Fruit fly (Drosophila melanogaster): ENCODE results near the gene CG8945.

CG8945 gene

DNA sequence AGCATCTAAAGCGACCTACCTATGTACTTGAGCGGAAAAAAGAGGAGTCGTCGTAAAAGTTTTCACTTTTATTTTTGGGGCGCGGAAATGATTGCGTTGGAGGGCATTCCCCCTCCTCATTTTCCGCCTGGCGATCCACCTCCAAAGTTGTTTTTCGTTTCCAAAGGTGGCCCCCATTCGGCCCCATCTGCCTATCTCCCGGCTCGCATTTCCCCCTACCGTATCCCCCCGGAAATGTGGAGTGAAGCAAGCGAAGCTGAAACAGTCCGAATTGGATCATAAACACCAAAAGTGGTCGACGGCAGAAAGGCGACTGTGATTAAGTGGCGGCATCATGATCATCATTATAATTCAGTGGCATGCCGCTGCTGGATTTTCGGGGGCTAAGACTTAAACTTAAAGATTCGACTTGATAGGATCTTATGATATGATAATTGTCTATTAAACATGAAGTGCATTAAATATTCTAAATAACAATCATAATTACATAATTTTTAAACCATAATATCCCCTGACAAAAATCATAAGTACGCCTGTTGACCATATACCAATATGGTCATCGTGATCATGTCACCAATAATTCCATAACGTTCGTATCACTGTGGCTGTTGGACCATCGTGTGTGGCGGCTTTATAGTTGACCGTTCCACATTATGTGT, 36.2 kb upstream of the CG8945 start (continued):
- TF ChIP-seq ato (GFP tag; IDR thresholded peaks at IDR 0.05; ENCODE audit: partially characterized antibody) (no peak), zf30C (GFP tag; optimal IDR thresholded peaks at IDR 0.05) (peak; percentile 45), CG4360 (GFP tag; IDR thresholded peaks at IDR 0.05) (0 out of 2 replicates have a peak, but pooled peaks have one; percentile 11), CG6854 (GFP tag; optimal IDR thresholded peaks at IDR 0.05) (peak; percentile 61), grn (GFP tag; optimal IDR thresholded peaks at IDR 0.05) (no peak), CG10366 (GFP tag; IDR thresholded peaks at IDR 0.05) (peak; percentile 70), CG1792 (GFP tag; optimal IDR thresholded peaks at IDR 0.05) (peak; percentile 14), Spps (tag; optimal IDR thresholded peaks at IDR 0.05) (peak; percentile 39), Awh (GFP tag; IDR thresholded peaks at IDR 0.05) (peak; percentile 41; the same call in 1 of the 2 replicates), Hsf (GFP tag; optimal IDR thresholded peaks at IDR 0.05) (peak; percentile 70), danr (GFP tag; IDR thresholded peaks at IDR 0.05) (0 out of 2 replicates have a peak, but pooled peaks have one; percentile 21), Aef1 (GFP tag; IDR thresholded peaks at IDR 0.05) (peak; percentile 42; the same call in 2 of the 3 replicates), CG17328 (GFP tag; IDR thresholded peaks at IDR 0.05) (peak; percentile 69), pfk (GFP tag; optimal IDR thresholded peaks at IDR 0.05) (no peak), eve (GFP tag; optimal IDR thresholded peaks at IDR 0.05) (peak in 1 of 2 experiments; percentile 87), CG8290 (GFP tag; optimal IDR thresholded peaks at IDR 0.05) (no peak), CG8290 (tag; optimal IDR thresholded peaks at IDR 0.05) (peak in 1 of 2 experiments; percentile 86), aop (GFP tag; IDR thresholded peaks at IDR 0.05) (no peak), yki (optimal IDR thresholded peaks at IDR 0.05) (no peak), CHES-1-like (GFP tag; optimal IDR thresholded peaks at IDR 0.05) (no peak), CG3838 (GFP tag; optimal IDR thresholded peaks at IDR 0.05) (peak; percentile 29), Max (GFP tag; optimal IDR thresholded peaks at IDR 0.05) (peak; percentile 25), ewg (GFP tag; optimal IDR thresholded peaks at IDR 0.05) (peak; percentile 46), gro (GFP tag; optimal IDR thresholded peaks at IDR 0.05) (peak; percentile 59), pho (GFP tag; optimal IDR thresholded peaks at IDR 0.05) (peak; percentile 66), Fer3 (tag; optimal IDR thresholded peaks at IDR 0.05) (peak; percentile 79), Lhr (GFP tag; optimal IDR thresholded peaks at IDR 0.05) (peak; percentile 10), chif (GFP tag; optimal IDR thresholded peaks at IDR 0.05) (peak; percentile 17 to 61), CG18476 (GFP tag; optimal IDR thresholded peaks at IDR 0.05) (peak; percentile 22), kni (GFP tag; optimal IDR thresholded peaks at IDR 0.05) (no peak), CG11695 (GFP tag; IDR thresholded peaks at IDR 0.05) (peak; percentile 65), CG8478 (optimal IDR thresholded peaks at IDR 0.05) (no peak), zfh2 (GFP tag; optimal IDR thresholded peaks at IDR 0.05) (peak; percentile 13), CG7987 (GFP tag; optimal IDR thresholded peaks at IDR 0.05) (peak; percentile 2), Taf1 (GFP tag; IDR thresholded peaks at IDR 0.05) (peak; percentile 38; the same call in 1 of the 2 replicates), Doc3 (GFP tag; IDR thresholded peaks at IDR 0.05; ENCODE audit: partially characterized antibody) (no peak), schlank (tag; optimal IDR thresholded peaks at IDR 0.05) (peak; percentile 33), crol (GFP tag; IDR thresholded peaks at IDR 0.05) (peak; percentile 82), CG4707 (GFP tag; optimal IDR thresholded peaks at IDR 0.05) (peak; percentile 18), Tbp (GFP tag; optimal IDR thresholded peaks at IDR 0.05) (no peak), CkIIα-i1 (GFP tag; IDR thresholded peaks at IDR 0.05) (no peak), CG6254 (GFP tag; optimal IDR thresholded peaks at IDR 0.05) (no peak), Dbx (GFP tag; IDR thresholded peaks at IDR 0.05) (peak; percentile 64; the same call in 2 of the 3 replicates), CG1602 (GFP tag; optimal IDR thresholded peaks at IDR 0.05) (peak; percentile 18), Dll (GFP tag; IDR thresholded peaks at IDR 0.05; ENCODE audit: partially characterized antibody) (no peak), HHEX (GFP tag; optimal IDR thresholded peaks at IDR 0.05) (peak; percentile 42), dysf (GFP tag; IDR thresholded peaks at IDR 0.05) (peak; percentile 80), CG2889 (GFP tag; IDR thresholded peaks at IDR 0.05) (peak; percentile 65; the same call in 1 of the 3 replicates), Dfd (GFP tag; optimal IDR thresholded peaks at IDR 0.05) (no peak), oc (tag; optimal IDR thresholded peaks at IDR 0.05) (peak; percentile 83), CG10267 (tag; optimal IDR thresholded peaks at IDR 0.05) (peak; percentile 55)
